Fruit fly (Drosophila melanogaster) whole organism, embryonic: ENCODE measurements around the gene CG46309.

Experiments
- Asciz ChIP-seq: fragments of 200-800 bp; sonication (Bioruptor generic); optimal IDR thresholded peaks from 2 replicates; lab custom pipeline; 2017; ENCODE audit warnings: missing biosample characterization, mild to moderate bottlenecking, missing genetic modification characterization, missing genetic modification reagents
- BtbVII ChIP-seq: fragments of 200-800 bp; sonication (Bioruptor generic); optimal IDR thresholded peaks from 3 replicates; lab custom pipeline; 2017; ENCODE audit warnings: missing biosample characterization, mild to moderate bottlenecking, missing genetic modification characterization
- Bteb2 ChIP-seq: fragments of 200-800 bp; sonication (Bioruptor generic); optimal IDR thresholded peaks from 2 replicates; lab custom pipeline; 2016; ENCODE audit warnings: missing biosample characterization, missing genetic modification characterization
- C15 ChIP-seq: fragments of 200-800 bp; sonication (Bioruptor generic); IDR thresholded peaks from 3 replicates; pipeline ENCODE4 v1.3.6; 2022; ENCODE audit warnings: missing biosample characterization, missing genetic modification characterization
- CG10366 ChIP-seq: fragments of 200-800 bp; sonication (Bioruptor generic); IDR thresholded peaks from 2 replicates; pipeline ENCODE4 v1.3.6; 2022; ENCODE audit warnings: missing biosample characterization, missing genetic modification characterization
- CG10431 ChIP-seq: fragments of 200-800 bp; sonication (Bioruptor generic); optimal IDR thresholded peaks from 3 replicates; lab custom pipeline; 2018; ENCODE audit warnings: missing biosample characterization, mild to moderate bottlenecking, missing genetic modification characterization
- CG11456 ChIP-seq: fragments of 200-800 bp; sonication (Bioruptor generic); IDR thresholded peaks from 3 replicates; pipeline ENCODE4 v1.3.6; 2022; ENCODE audit warnings: missing biosample characterization, missing genetic modification characterization
- CG11696 ChIP-seq: fragments of 200-800 bp; sonication (Bioruptor generic); IDR thresholded peaks from 2 replicates; pipeline ENCODE4 v1.3.6; 2022; ENCODE audit warnings: missing biosample characterization, missing genetic modification characterization
- CG12659 ChIP-seq: fragments of 200-800 bp; sonication (Bioruptor generic); optimal IDR thresholded peaks from 3 replicates; lab custom pipeline; 2017; ENCODE audit warnings: mild to moderate bottlenecking, missing biosample characterization, missing genetic modification reagents, missing genetic modification characterization
- CG12769 ChIP-seq: fragments of 200-800 bp; sonication (Bioruptor generic); optimal IDR thresholded peaks from 2 replicates; lab custom pipeline; 2019; ENCODE audit warnings: missing biosample characterization, mild to moderate bottlenecking, missing genetic modification characterization, moderate library complexity
- CG13894 ChIP-seq: fragments of 200-800 bp; sonication (Bioruptor generic); optimal IDR thresholded peaks from 3 replicates; lab custom pipeline; 2018; ENCODE audit warnings: missing biosample characterization, mild to moderate bottlenecking, missing genetic modification characterization, moderate library complexity
- CG14667 ChIP-seq: fragments of 200-800 bp; sonication (Bioruptor generic); IDR thresholded peaks from 2 replicates; pipeline ENCODE4 v1.3.6; 2022; ENCODE audit warnings: missing biosample characterization, missing genetic modification characterization
- CG15696 ChIP-seq: fragments of 200-800 bp; sonication (Bioruptor generic); optimal IDR thresholded peaks from 2 replicates; lab custom pipeline; 2019; ENCODE audit warnings: missing biosample characterization, mild to moderate bottlenecking, missing genetic modification characterization, moderate library complexity
- CG1602 ChIP-seq: fragments of 200-800 bp; sonication (Bioruptor generic); optimal IDR thresholded peaks from 3 replicates; lab custom pipeline; 2016; ENCODE audit warnings: missing biosample characterization, missing genetic modification characterization
- CG1603 ChIP-seq: fragments of 200-800 bp; sonication (Bioruptor generic); optimal IDR thresholded peaks from 2 replicates; lab custom pipeline; 2019; ENCODE audit warnings: missing biosample characterization, mild to moderate bottlenecking, missing genetic modification characterization, moderate library complexity
- CG17612 ChIP-seq: fragments of 200-800 bp; sonication (Bioruptor generic); IDR thresholded peaks from 2 replicates; pipeline ENCODE4 v1.3.6; 2022; ENCODE audit warnings: missing biosample characterization, missing genetic modification characterization
- CG2116 ChIP-seq: fragments of 200-800 bp; sonication (Bioruptor generic); optimal IDR thresholded peaks from 3 replicates; lab custom pipeline; 2018; ENCODE audit warnings: missing biosample characterization, mild to moderate bottlenecking, missing genetic modification characterization
- CG2120 ChIP-seq: fragments of 200-800 bp; sonication (Bioruptor generic); optimal IDR thresholded peaks from 3 replicates; lab custom pipeline; 2016; ENCODE audit warnings: missing biosample characterization, missing genetic modification characterization
- CG30403 ChIP-seq: fragments of 200-800 bp; sonication (Bioruptor generic); optimal IDR thresholded peaks from 3 replicates; lab custom pipeline; 2016; ENCODE audit warnings: missing biosample characterization, missing genetic modification characterization
- CG34376 ChIP-seq: fragments of 200-800 bp; sonication (Bioruptor generic); optimal IDR thresholded peaks from 2 replicates; lab custom pipeline; 2018; ENCODE audit warnings: missing biosample characterization, mild to moderate bottlenecking, missing genetic modification characterization
- CG6254 ChIP-seq: fragments of 200-800 bp; sonication (Bioruptor generic); optimal IDR thresholded peaks from 3 replicates; lab custom pipeline; 2017; ENCODE audit warnings: mild to moderate bottlenecking, missing biosample characterization, missing genetic modification reagents, missing genetic modification characterization
- CG6683 ChIP-seq: fragments of 200-800 bp; sonication (Bioruptor generic); optimal IDR thresholded peaks from 2 replicates; lab custom pipeline; 2017; ENCODE audit warnings: missing biosample characterization, mild to moderate bottlenecking, missing genetic modification characterization, missing genetic modification reagents
- CG7271 ChIP-seq: fragments of 200-800 bp; sonication (Bioruptor generic); optimal IDR thresholded peaks from 2 replicates; lab custom pipeline; 2018; ENCODE audit warnings: missing biosample characterization, mild to moderate bottlenecking, missing genetic modification characterization, moderate library complexity
- CG8290 ChIP-seq, 3 experiments: fragments of 200-800 bp; sonication (Bioruptor generic); optimal IDR thresholded peaks; 2 replicates each; lab custom pipeline; 2016 to 2019; ENCODE audit warnings: missing biosample characterization in 3 of 3, missing genetic modification characterization in 3 of 3, mild to moderate bottlenecking in 2 of 3, moderate library complexity in 1 of 3
- CG8924 ChIP-seq: fragments of 200-800 bp; optimal IDR thresholded peaks from 3 replicates; lab custom pipeline; 2019; ENCODE audit warnings: missing biosample characterization, mild to moderate bottlenecking, missing genetic modification characterization, moderate library complexity
- Dip2 ChIP-seq: fragments of 200-800 bp; sonication (Bioruptor generic); IDR thresholded peaks from 2 replicates; pipeline ENCODE4 v1.3.6; 2022; ENCODE audit warnings: missing biosample characterization, missing genetic modification characterization
- HHEX ChIP-seq: fragments of 200-800 bp; sonication (Bioruptor generic); optimal IDR thresholded peaks from 3 replicates; lab custom pipeline; 2017; ENCODE audit warnings: missing biosample characterization, mild to moderate bottlenecking, missing genetic modification characterization, missing genetic modification reagents
- Lhr ChIP-seq: fragments of 200-800 bp; sonication (Bioruptor generic); optimal IDR thresholded peaks from 3 replicates; lab custom pipeline; 2017; ENCODE audit warnings: mild to moderate bottlenecking, missing biosample characterization, missing genetic modification reagents, missing genetic modification characterization
- Lim3 ChIP-seq: fragments of 200-800 bp; sonication (Bioruptor generic); IDR thresholded peaks from 2 replicates; pipeline ENCODE4 v1.3.6; 2022; ENCODE audit warnings: missing biosample characterization, missing genetic modification characterization
- Max ChIP-seq: fragments of 200-800 bp; sonication (Bioruptor generic); optimal IDR thresholded peaks from 2 replicates; lab custom pipeline; 2016; ENCODE audit warnings: missing biosample characterization, mild to moderate bottlenecking, missing genetic modification characterization
- Scr ChIP-seq: fragments of 200-800 bp; sonication (Bioruptor generic); IDR thresholded peaks from 2 replicates; pipeline ENCODE4 v1.3.6; 2022; ENCODE audit warnings: missing biosample characterization, missing genetic modification characterization; ENCODE audit not compliant: partially characterized antibody
- Spps ChIP-seq: fragments of 200-800 bp; sonication (Bioruptor generic); optimal IDR thresholded peaks from 2 replicates; lab custom pipeline; 2018; ENCODE audit warnings: missing biosample characterization, mild to moderate bottlenecking, missing genetic modification characterization
- crp ChIP-seq, 2 experiments: fragments of 200-800 bp; sonication (Bioruptor generic); optimal IDR thresholded peaks; 2 replicates in 1 of 2; 3 replicates in 1 of 2; lab custom pipeline; 2017; ENCODE audit warnings: missing biosample characterization in 2 of 2, missing genetic modification characterization in 2 of 2, mild to moderate bottlenecking in 1 of 2, moderate library complexity in 1 of 2
- cwo ChIP-seq: fragments of 200-800 bp; sonication (Bioruptor generic); optimal IDR thresholded peaks from 3 replicates; lab custom pipeline; 2017; ENCODE audit warnings: missing biosample characterization, missing genetic modification characterization, mild to moderate bottlenecking, moderate library complexity, missing genetic modification reagents
- gfzf ChIP-seq: fragments of 200-800 bp; sonication (Bioruptor generic); optimal IDR thresholded peaks from 2 replicates; lab custom pipeline; 2016; ENCODE audit warnings: missing biosample characterization, mild to moderate bottlenecking, missing genetic modification characterization, moderate library complexity
- h ChIP-seq: fragments of >200 bp; optimal IDR thresholded peaks from 2 replicates; lab custom pipeline; 2017
- ken ChIP-seq: fragments of 200-800 bp; sonication (Bioruptor generic); IDR thresholded peaks from 3 replicates; pipeline ENCODE4 v1.3.6; 2022; ENCODE audit warnings: missing biosample characterization, missing genetic modification characterization
- mirr ChIP-seq: fragments of 200-800 bp; sonication (Bioruptor generic); optimal IDR thresholded peaks from 3 replicates; lab custom pipeline; 2018; ENCODE audit warnings: missing biosample characterization, mild to moderate bottlenecking, missing genetic modification characterization
- p53 ChIP-seq: fragments of 200-800 bp; sonication (Bioruptor generic); optimal IDR thresholded peaks from 2 replicates; lab custom pipeline; 2016; ENCODE audit warnings: missing biosample characterization, missing genetic modification characterization
- pzg ChIP-seq: fragments of 200-800 bp; sonication (Bioruptor generic); optimal IDR thresholded peaks from 3 replicates; lab custom pipeline; 2018; ENCODE audit warnings: missing biosample characterization, mild to moderate bottlenecking, missing genetic modification characterization, moderate library complexity
- sc ChIP-seq, 3 experiments: fragments of >200 bp in 2 of 3; fragments of 200-800 bp in 1 of 3; sonication (Bioruptor generic) in 1 of 3; optimal IDR thresholded peaks; 2 replicates in 2 of 3; 3 replicates in 1 of 3; lab custom pipeline; 2017; ENCODE audit warnings: mild to moderate bottlenecking in 1 of 3, missing biosample characterization in 1 of 3, missing genetic modification characterization in 1 of 3, missing genetic modification reagents in 1 of 3
- seq ChIP-seq: fragments of 200-800 bp; sonication (Bioruptor generic); IDR thresholded peaks from 2 replicates; pipeline ENCODE4 v1.3.6; 2022; ENCODE audit warnings: missing biosample characterization, missing genetic modification characterization
- sna ChIP-seq: fragments of 200-800 bp; sonication (Bioruptor generic); IDR thresholded peaks from 2 replicates; pipeline ENCODE4 v1.3.6; 2022; ENCODE audit warnings: missing biosample characterization, missing genetic modification characterization; ENCODE audit not compliant: partially characterized antibody
- tll ChIP-seq, 2 experiments: fragments of 200-800 bp in 1 of 2; fragments of >200 bp in 1 of 2; sonication (Bioruptor generic) in 1 of 2; optimal IDR thresholded peaks; 2 replicates each; lab custom pipeline; 2017 to 2019; ENCODE audit warnings: missing biosample characterization in 2 of 2, missing genetic modification characterization in 2 of 2, mild to moderate bottlenecking in 1 of 2, moderate library complexity in 1 of 2
- vfl ChIP-seq: fragments of 200-800 bp; sonication (Bioruptor generic); optimal IDR thresholded peaks from 2 replicates; lab custom pipeline; 2016; ENCODE audit warnings: missing biosample characterization, missing genetic modification characterization
- wek ChIP-seq: fragments of 200-800 bp; sonication (Bioruptor generic); optimal IDR thresholded peaks from 3 replicates; lab custom pipeline; 2018; ENCODE audit warnings: missing biosample characterization, mild to moderate bottlenecking, missing genetic modification characterization, moderate library complexity

The CG46309 gene

DNA sequence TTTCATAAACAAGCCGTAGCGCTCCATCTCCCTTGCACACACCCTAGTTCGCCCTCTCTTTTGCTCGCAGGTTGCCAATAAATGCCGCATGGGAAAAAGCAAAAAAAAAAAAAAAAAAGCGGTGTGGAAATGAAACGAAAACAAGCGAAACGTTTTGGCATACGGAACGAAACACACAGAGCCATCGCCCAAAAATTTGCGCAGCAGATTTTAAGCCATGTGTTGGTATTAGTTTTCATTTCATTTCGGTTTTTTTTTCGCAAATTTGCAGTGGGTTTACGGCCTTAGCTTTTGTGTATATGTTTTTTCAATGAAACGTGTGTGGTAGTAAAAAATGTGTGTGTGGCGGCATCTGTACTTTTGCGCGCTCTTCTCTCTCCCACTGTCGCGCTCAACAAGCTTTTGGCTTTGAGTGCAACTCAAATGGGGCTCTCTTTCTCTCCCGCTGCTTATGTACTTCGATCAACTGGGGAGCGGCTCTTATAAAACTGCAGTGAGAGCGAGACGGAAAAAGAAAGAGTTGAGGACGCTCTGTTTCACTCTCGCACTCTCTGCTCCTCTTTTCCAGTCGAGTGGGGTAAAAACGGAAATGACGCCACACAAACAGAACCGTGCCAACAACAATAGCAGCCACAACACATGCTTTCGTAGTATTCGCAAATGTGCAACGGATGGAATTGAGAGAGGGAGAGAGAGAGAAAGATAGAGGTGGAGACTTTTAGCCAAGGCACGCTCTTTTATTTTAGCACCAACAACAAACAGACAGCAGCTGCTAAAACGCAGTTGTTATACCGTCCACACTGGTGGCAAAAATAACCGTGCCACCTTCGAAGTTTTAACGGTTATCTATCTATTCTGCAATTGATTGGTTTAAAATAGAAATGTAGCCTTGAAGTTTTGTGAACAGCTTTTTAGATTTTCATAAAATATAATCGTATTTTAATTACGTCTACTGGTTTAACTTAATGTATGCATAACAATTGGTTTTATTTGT, 33.0 kb upstream of the CG46309 start (continued):
- TF ChIP-seq pzg (GFP tag; lab: Kevin White, UChicago) = no peak
- TF ChIP-seq sc (optimal IDR thresholded peaks at IDR 0.05; lab: Kevin White, UChicago) = no peak
- TF ChIP-seq sc (GFP tag; optimal IDR thresholded peaks at IDR 0.05; lab: Kevin White, UChicago) = no peak
- peak; percentile 44 for TF ChIP-seq Asciz (GFP tag; lab: Kevin White, UChicago)
- peak; percentile 47 for TF ChIP-seq CG12659
- TF ChIP-seq wek (GFP tag; lab: Kevin White, UChicago) = peak; percentile 69
- TF ChIP-seq CG1602 (GFP tag; lab: Kevin White, UChicago) = no peak
- TF ChIP-seq CG2116 (GFP tag; lab: Kevin White, UChicago) = peak; percentile 20
- TF ChIP-seq CG8924 (tag; lab: Kevin White, UChicago) = peak; percentile 36
- no peak for TF ChIP-seq Lim3 (GFP tag; lab: Robert Waterston, UW)
- no peak for TF ChIP-seq CG14667 (GFP tag; lab: Robert Waterston, UW)
- TF ChIP-seq seq (GFP tag; lab: Robert Waterston, UW) = no peak
- TF ChIP-seq h (lab: Kevin White, UChicago) = no peak
- no peak for TF ChIP-seq C15
- peak; percentile 37 for TF ChIP-seq Bteb2
- TF ChIP-seq CG6683 (GFP tag; lab: Kevin White, UChicago) = peak; percentile 33
- TF ChIP-seq ken = no peak
- TF ChIP-seq CG34376 = peak; percentile 53
- TF ChIP-seq CG30403 (GFP tag; lab: Kevin White, UChicago) = peak; percentile 29
- peak; percentile 52 for TF ChIP-seq mirr (GFP tag; lab: Kevin White, UChicago)
- no peak for TF ChIP-seq sna (GFP tag; lab: Robert Waterston, UW)
- TF ChIP-seq CG11696 (GFP tag; lab: Robert Waterston, UW) = no peak
- no peak for TF ChIP-seq CG17612 (GFP tag; lab: Robert Waterston, UW)
- peak in 1 of 2 experiments; percentile 56 for TF ChIP-seq crp (GFP tag; optimal IDR thresholded peaks at IDR 0.05; lab: Kevin White, UChicago)
- peak; percentile 72 for TF ChIP-seq cwo
- no peak for TF ChIP-seq Scr (GFP tag; lab: Robert Waterston, UW)
- TF ChIP-seq HHEX (GFP tag; lab: Kevin White, UChicago) = peak; percentile 62
- peak; percentile 21 for TF ChIP-seq Max (GFP tag; lab: Kevin White, UChicago)
- peak; percentile 79 for TF ChIP-seq CG12769 (tag; lab: Kevin White, UChicago)
- no peak for TF ChIP-seq CG7271 (tag; lab: Kevin White, UChicago)
- no peak for TF ChIP-seq CG11456
- TF ChIP-seq vfl (GFP tag; lab: Kevin White, UChicago) = no peak
- no peak for TF ChIP-seq CG10366 (GFP tag; lab: Robert Waterston, UW)
- no peak for TF ChIP-seq tll (GFP tag; optimal IDR thresholded peaks at IDR 0.05; lab: Kevin White, UChicago)
- TF ChIP-seq CG8290 (GFP tag; optimal IDR thresholded peaks at IDR 0.05; lab: Kevin White, UChicago) = no peak
- TF ChIP-seq CG8290 (tag; optimal IDR thresholded peaks at IDR 0.05; lab: Kevin White, UChicago) = peak in 1 of 2 experiments; percentile 66
- no peak for TF ChIP-seq Lhr
- TF ChIP-seq CG10431 (GFP tag; lab: Kevin White, UChicago) = no peak
- no peak for TF ChIP-seq CG6254
- TF ChIP-seq Spps (tag; lab: Kevin White, UChicago) = no peak
- TF ChIP-seq p53 (GFP tag; lab: Kevin White, UChicago) = no peak
- peak; percentile 30 for TF ChIP-seq CG1603
- TF ChIP-seq CG13894 (tag; lab: Kevin White, UChicago) = peak; percentile 60
- no peak for TF ChIP-seq gfzf (GFP tag; lab: Kevin White, UChicago)
- TF ChIP-seq CG2120 (GFP tag; lab: Kevin White, UChicago) = peak; percentile 61
- no peak for TF ChIP-seq BtbVII (GFP tag; lab: Kevin White, UChicago)
- TF ChIP-seq CG15696 (tag; lab: Kevin White, UChicago) = no peak
- TF ChIP-seq Dip2 (GFP tag; lab: Robert Waterston, UW) = no peak
